Fruit fly (Drosophila melanogaster) whole organism, embryonic: Measurements from ENCODE around the gene dachs.
A peak's percentile ranks its signal among the peaks of the same experiment; 100 is the strongest.

Experiments used
- ATbp ChIP-seq: fragments of 200-800 bp; sonication (Bioruptor generic); optimal IDR thresholded peaks from 2 replicates; lab custom pipeline; 2017; ENCODE audit warnings: missing biosample characterization, mild to moderate bottlenecking, missing genetic modification characterization, missing genetic modification reagents
- Abd-B ChIP-seq: fragments of 200-800 bp; sonication (Bioruptor generic); optimal IDR thresholded peaks from 2 replicates; lab custom pipeline; 2018; ENCODE audit warnings: missing biosample characterization, mild to moderate bottlenecking, missing genetic modification characterization, moderate library complexity
- Bgb ChIP-seq: fragments of 200-800 bp; sonication (Bioruptor generic); IDR thresholded peaks from 2 replicates; pipeline ENCODE4 v1.3.6; 2022; ENCODE audit warnings: missing biosample characterization, missing genetic modification characterization; ENCODE audit not compliant: partially characterized antibody
- CG11085 ChIP-seq: fragments of 200-800 bp; sonication (Bioruptor generic); IDR thresholded peaks from 2 replicates; pipeline ENCODE4 v1.3.6; 2022; ENCODE audit warnings: missing biosample characterization, missing genetic modification characterization
- CG12391 ChIP-seq: fragments of 200-800 bp; sonication (Bioruptor generic); optimal IDR thresholded peaks from 3 replicates; lab custom pipeline; 2018; ENCODE audit warnings: missing biosample characterization, mild to moderate bottlenecking, missing genetic modification characterization, moderate library complexity
- CG13287 ChIP-seq: fragments of 200-800 bp; sonication (Bioruptor generic); IDR thresholded peaks from 2 replicates; pipeline ENCODE4 v1.3.6; 2022; ENCODE audit warnings: missing biosample characterization, missing genetic modification characterization; ENCODE audit not compliant: partially characterized antibody
- CG14860 ChIP-seq: fragments of 200-800 bp; sonication (Bioruptor generic); IDR thresholded peaks from 3 replicates; pipeline ENCODE4 v1.3.6; 2022; ENCODE audit warnings: missing biosample characterization, missing genetic modification characterization; ENCODE audit not compliant: partially characterized antibody
- CG15269 ChIP-seq: fragments of 200-800 bp; sonication (Bioruptor generic); optimal IDR thresholded peaks from 2 replicates; lab custom pipeline; 2018; ENCODE audit warnings: missing biosample characterization, mild to moderate bottlenecking, missing genetic modification characterization, moderate library complexity
- CG15601 ChIP-seq: fragments of 200-800 bp; sonication (Bioruptor generic); optimal IDR thresholded peaks from 3 replicates; lab custom pipeline; 2019; ENCODE audit warnings: missing biosample characterization, mild to moderate bottlenecking, missing genetic modification characterization, moderate library complexity
- CG15696 ChIP-seq: fragments of 200-800 bp; sonication (Bioruptor generic); optimal IDR thresholded peaks from 2 replicates; lab custom pipeline; 2019; ENCODE audit warnings: missing biosample characterization, mild to moderate bottlenecking, missing genetic modification characterization, moderate library complexity
- CG16813 ChIP-seq: fragments of 200-800 bp; sonication (Bioruptor generic); IDR thresholded peaks from 3 replicates; pipeline ENCODE4 v1.3.6; 2022; ENCODE audit warnings: missing biosample characterization, missing genetic modification characterization; ENCODE audit not compliant: partially characterized antibody
- CG17186 ChIP-seq: fragments of 200-800 bp; sonication (Bioruptor generic); optimal IDR thresholded peaks from 3 replicates; lab custom pipeline; 2017; ENCODE audit warnings: missing biosample characterization, missing genetic modification reagents, missing genetic modification characterization
- CG17361 ChIP-seq: fragments of 200-800 bp; sonication (Bioruptor generic); IDR thresholded peaks from 3 replicates; pipeline ENCODE4 v1.3.6; 2022; ENCODE audit warnings: missing biosample characterization, missing genetic modification characterization
- CG1832 ChIP-seq: fragments of 200-800 bp; sonication (Bioruptor generic); optimal IDR thresholded peaks from 2 replicates; lab custom pipeline; 2017; ENCODE audit warnings: missing biosample characterization, mild to moderate bottlenecking, missing genetic modification characterization, inconsistent platforms
- CG31388 ChIP-seq: fragments of 200-800 bp; sonication (Bioruptor generic); optimal IDR thresholded peaks from 2 replicates; lab custom pipeline; 2016; ENCODE audit warnings: missing biosample characterization, missing genetic modification characterization
- CG32767 ChIP-seq: fragments of 200-800 bp; sonication (Bioruptor generic); IDR thresholded peaks from 2 replicates; pipeline ENCODE4 v1.3.6; 2022; ENCODE audit warnings: missing biosample characterization, missing genetic modification characterization
- CG3847 ChIP-seq: fragments of 200-800 bp; sonication (Bioruptor generic); IDR thresholded peaks from 2 replicates; pipeline ENCODE4 v1.3.6; 2022; ENCODE audit warnings: missing biosample characterization, missing genetic modification characterization
- CG4282 ChIP-seq: fragments of 200-800 bp; sonication (Bioruptor generic); optimal IDR thresholded peaks from 2 replicates; lab custom pipeline; 2016; ENCODE audit warnings: missing biosample characterization, missing genetic modification characterization
- CG8478 ChIP-seq: fragments of >200 bp; optimal IDR thresholded peaks from 2 replicates; lab custom pipeline; 2018
- CG9609 ChIP-seq: fragments of 200-800 bp; sonication (Bioruptor generic); optimal IDR thresholded peaks from 3 replicates; lab custom pipeline; 2016; ENCODE audit warnings: missing biosample characterization, missing genetic modification characterization
- CG9932 ChIP-seq: fragments of 200-800 bp; sonication (Bioruptor generic); IDR thresholded peaks from 2 replicates; pipeline ENCODE4 v1.3.6; 2022; ENCODE audit warnings: missing biosample characterization, missing genetic modification characterization
- D19A ChIP-seq: fragments of 200-800 bp; optimal IDR thresholded peaks from 3 replicates; lab custom pipeline; 2019; ENCODE audit warnings: missing biosample characterization, mild to moderate bottlenecking, missing genetic modification characterization, moderate library complexity
- E2f1 ChIP-seq: fragments of 200-800 bp; sonication (Bioruptor generic); IDR thresholded peaks from 2 replicates; pipeline ENCODE4 v1.3.6; 2022; ENCODE audit warnings: missing biosample characterization, missing genetic modification characterization
- Ets97D ChIP-seq: fragments of 200-800 bp; sonication (Bioruptor generic); optimal IDR thresholded peaks from 3 replicates; lab custom pipeline; 2016; ENCODE audit warnings: missing biosample characterization, missing genetic modification characterization
- Fer2 ChIP-seq: fragments of 200-800 bp; sonication (Bioruptor generic); optimal IDR thresholded peaks from 2 replicates; lab custom pipeline; 2018; ENCODE audit warnings: missing biosample characterization, mild to moderate bottlenecking, missing genetic modification characterization, moderate library complexity
- HLH4C ChIP-seq: fragments of 200-800 bp; sonication (Bioruptor generic); IDR thresholded peaks from 3 replicates; pipeline ENCODE4 v1.3.6; 2022; ENCODE audit warnings: missing biosample characterization, missing genetic modification characterization; ENCODE audit not compliant: partially characterized antibody
- HLHmδ ChIP-seq: fragments of 200-800 bp; sonication (Bioruptor generic); optimal IDR thresholded peaks from 2 replicates; lab custom pipeline; 2018; ENCODE audit warnings: missing biosample characterization, mild to moderate bottlenecking, missing genetic modification characterization, moderate library complexity
- Hand ChIP-seq: fragments of 200-800 bp; sonication (Bioruptor generic); optimal IDR thresholded peaks from 2 replicates; lab custom pipeline; 2017; ENCODE audit warnings: mild to moderate bottlenecking, missing biosample characterization, missing genetic modification reagents, missing genetic modification characterization
- Hey ChIP-seq: fragments of 200-800 bp; sonication (Bioruptor generic); optimal IDR thresholded peaks from 3 replicates; lab custom pipeline; 2018; ENCODE audit warnings: missing biosample characterization, mild to moderate bottlenecking, missing genetic modification characterization
- MESR4 ChIP-seq: fragments of 200-800 bp; sonication (Bioruptor generic); optimal IDR thresholded peaks from 2 replicates; lab custom pipeline; 2018; ENCODE audit warnings: missing biosample characterization, mild to moderate bottlenecking, missing genetic modification characterization, moderate library complexity
- MTF-1 ChIP-seq: fragments of 200-800 bp; sonication (Bioruptor generic); optimal IDR thresholded peaks from 2 replicates; lab custom pipeline; 2018; ENCODE audit warnings: missing biosample characterization, mild to moderate bottlenecking, missing genetic modification characterization, borderline replicate concordance
- Max ChIP-seq: fragments of 200-800 bp; sonication (Bioruptor generic); optimal IDR thresholded peaks from 2 replicates; lab custom pipeline; 2016; ENCODE audit warnings: missing biosample characterization, mild to moderate bottlenecking, missing genetic modification characterization
- Ptx1 ChIP-seq: fragments of 200-800 bp; sonication (Bioruptor generic); IDR thresholded peaks from 2 replicates; pipeline ENCODE4 v1.3.6; 2022; ENCODE audit warnings: missing biosample characterization, missing genetic modification characterization
- Scr ChIP-seq: fragments of 200-800 bp; sonication (Bioruptor generic); IDR thresholded peaks from 2 replicates; pipeline ENCODE4 v1.3.6; 2022; ENCODE audit warnings: missing biosample characterization, missing genetic modification characterization; ENCODE audit not compliant: partially characterized antibody
- Sox100B ChIP-seq: fragments of 200-800 bp; sonication (Bioruptor generic); optimal IDR thresholded peaks from 3 replicates; lab custom pipeline; 2018; ENCODE audit warnings: missing biosample characterization, mild to moderate bottlenecking, missing genetic modification characterization
- Xbp1 ChIP-seq: fragments of 200-800 bp; sonication (Bioruptor generic); optimal IDR thresholded peaks from 3 replicates; lab custom pipeline; 2016; ENCODE audit warnings: missing biosample characterization, mild to moderate bottlenecking, missing genetic modification characterization
- btn ChIP-seq: fragments of 200-800 bp; sonication (Bioruptor generic); optimal IDR thresholded peaks from 2 replicates; lab custom pipeline; 2016; ENCODE audit warnings: missing biosample characterization, missing genetic modification characterization
- cwo ChIP-seq: fragments of 200-800 bp; sonication (Bioruptor generic); optimal IDR thresholded peaks from 3 replicates; lab custom pipeline; 2017; ENCODE audit warnings: missing biosample characterization, missing genetic modification characterization, mild to moderate bottlenecking, moderate library complexity, missing genetic modification reagents
- da ChIP-seq: fragments of 200-800 bp; sonication (Bioruptor generic); optimal IDR thresholded peaks from 2 replicates; lab custom pipeline; 2016; ENCODE audit warnings: missing biosample characterization, missing genetic modification characterization
- ems ChIP-seq: fragments of 200-800 bp; sonication (Bioruptor generic); optimal IDR thresholded peaks from 3 replicates; lab custom pipeline; 2016; ENCODE audit warnings: missing biosample characterization, missing genetic modification characterization
- esg ChIP-seq: fragments of 200-800 bp; sonication (Bioruptor generic); conservative IDR thresholded peaks from 2 replicates; pipeline ENCODE4 v1.3.6; 2022; ENCODE audit warnings: missing biosample characterization, missing genetic modification characterization
- fru ChIP-seq: fragments of >200 bp; optimal IDR thresholded peaks from 2 replicates; lab custom pipeline; 2017
- gcm ChIP-seq: fragments of 200-800 bp; sonication (Bioruptor generic); optimal IDR thresholded peaks from 2 replicates; lab custom pipeline; 2019; ENCODE audit warnings: missing biosample characterization, mild to moderate bottlenecking, missing genetic modification characterization, moderate library complexity
- grau ChIP-seq: fragments of 200-800 bp; optimal IDR thresholded peaks from 3 replicates; lab custom pipeline; 2019; ENCODE audit warnings: missing biosample characterization, mild to moderate bottlenecking, missing genetic modification characterization, moderate library complexity
- hbn ChIP-seq: fragments of 200-800 bp; sonication (Bioruptor generic); IDR thresholded peaks from 2 replicates; pipeline ENCODE4 v1.3.6; 2022; ENCODE audit warnings: missing biosample characterization, missing genetic modification characterization; ENCODE audit not compliant: partially characterized antibody
- kah ChIP-seq: fragments of 200-800 bp; sonication (Bioruptor generic); optimal IDR thresholded peaks from 2 replicates; lab custom pipeline; 2018; ENCODE audit warnings: missing biosample characterization, mild to moderate bottlenecking, missing genetic modification characterization
- onecut ChIP-seq: fragments of 200-800 bp; sonication (Bioruptor generic); IDR thresholded peaks from 2 replicates; pipeline ENCODE4 v1.3.6; 2022; ENCODE audit warnings: missing biosample characterization, missing genetic modification characterization
- run ChIP-seq: fragments of 200-800 bp; sonication (Bioruptor generic); optimal IDR thresholded peaks from 3 replicates; lab custom pipeline; 2018; ENCODE audit warnings: missing biosample characterization, mild to moderate bottlenecking, missing genetic modification characterization
- tgo ChIP-seq: fragments of 200-800 bp; sonication (Bioruptor generic); IDR thresholded peaks from 3 replicates; pipeline ENCODE4 v1.3.6; 2022; ENCODE audit warnings: missing biosample characterization, missing genetic modification characterization
- vvl ChIP-seq: fragments of 200-800 bp; sonication (Bioruptor generic); IDR thresholded peaks from 2 replicates; pipeline ENCODE4 v1.3.6; 2022; ENCODE audit warnings: missing biosample characterization, missing genetic modification characterization

dachs gene

DNA sequence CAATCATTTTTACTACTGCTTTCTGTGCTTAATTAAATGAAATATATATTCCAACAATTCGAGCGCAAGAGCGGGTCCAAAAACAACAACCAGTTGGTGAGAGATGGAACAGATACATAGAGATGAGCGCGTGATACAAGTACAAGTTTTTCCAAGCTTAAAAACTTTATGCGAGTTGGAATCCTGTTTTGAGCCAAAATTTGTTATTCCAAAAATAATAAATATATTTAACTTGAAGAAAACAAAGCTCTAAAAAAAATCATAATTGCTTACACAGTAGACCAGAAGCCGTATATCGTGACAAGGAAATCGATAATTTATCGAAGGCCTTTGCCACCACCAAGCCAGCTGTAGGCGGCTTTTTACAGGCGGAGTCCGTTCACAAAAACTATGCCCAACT is 48.1 kb downstream of the dachs start, which contains the start of the genes CG13097 and PIG-U (continued):
- TF ChIP-seq Scr (GFP tag; lab: Robert Waterston, UW): peak; percentile 96
- peak; percentile 91 for TF ChIP-seq CG12391 (tag; lab: Kevin White, UChicago)
- peak; percentile 59 for TF ChIP-seq kah
- TF ChIP-seq CG1832 (GFP tag; lab: Kevin White, UChicago): no peak
- peak; percentile 83 for TF ChIP-seq CG3847 (GFP tag; lab: Robert Waterston, UW)
- peak; percentile 88 for TF ChIP-seq ems
- TF ChIP-seq Hey (tag; lab: Kevin White, UChicago): no peak
- peak; percentile 3 for TF ChIP-seq MESR4 (GFP tag; lab: Kevin White, UChicago)
- TF ChIP-seq Abd-B (GFP tag; lab: Kevin White, UChicago): peak; percentile 64
- TF ChIP-seq CG9609: peak; percentile 78
- TF ChIP-seq CG17361: peak; percentile 80
- peak; percentile 26 for TF ChIP-seq CG17186
- TF ChIP-seq gcm: no peak
- TF ChIP-seq CG15696: peak; percentile 83
- peak; percentile 76 for TF ChIP-seq Fer2 (tag; lab: Kevin White, UChicago)
- peak; percentile 83 for TF ChIP-seq tgo (GFP tag; lab: Robert Waterston, UW)
- peak; percentile 72 for TF ChIP-seq esg (GFP tag; lab: Robert Waterston, UW)
- peak; percentile 98 for TF ChIP-seq CG13287
- TF ChIP-seq CG31388 (GFP tag; lab: Kevin White, UChicago): peak; percentile 49
- peak; percentile 77 for TF ChIP-seq grau (tag; lab: Kevin White, UChicago)
- TF ChIP-seq CG11085: peak; percentile 28; the same call in 1 of the 2 replicates
- no peak for TF ChIP-seq CG15269
- TF ChIP-seq run (tag; lab: Kevin White, UChicago): peak; percentile 24
- TF ChIP-seq hbn (GFP tag; lab: Robert Waterston, UW): peak; percentile 96
- peak; percentile 88 for TF ChIP-seq Ptx1
- peak; percentile 70 for TF ChIP-seq cwo (GFP tag; lab: Kevin White, UChicago)
- no peak for TF ChIP-seq fru (lab: Kevin White, UChicago)
- TF ChIP-seq onecut (GFP tag; lab: Robert Waterston, UW): peak; percentile 51
- TF ChIP-seq CG4282 (GFP tag; lab: Kevin White, UChicago): no peak
- peak; percentile 71 for TF ChIP-seq CG15601 (tag; lab: Kevin White, UChicago)
- TF ChIP-seq Sox100B (GFP tag; lab: Kevin White, UChicago): no peak
- TF ChIP-seq da (GFP tag; lab: Kevin White, UChicago): peak; percentile 39
- no peak for TF ChIP-seq D19A (tag; lab: Kevin White, UChicago)
- TF ChIP-seq CG9932 (GFP tag; lab: Robert Waterston, UW): peak; percentile 92
- peak; percentile 86 for TF ChIP-seq HLH4C (GFP tag; lab: Robert Waterston, UW)
- peak; percentile 90 for TF ChIP-seq Max (GFP tag; lab: Kevin White, UChicago)
- TF ChIP-seq Xbp1 (GFP tag; lab: Kevin White, UChicago): peak; percentile 87
- peak; percentile 84 for TF ChIP-seq vvl (GFP tag; lab: Robert Waterston, UW)
- no peak for TF ChIP-seq HLHmδ (GFP tag; lab: Kevin White, UChicago)
- peak; percentile 85 for TF ChIP-seq Bgb (GFP tag; lab: Robert Waterston, UW)
- TF ChIP-seq E2f1 (GFP tag; lab: Robert Waterston, UW): peak; percentile 78
- TF ChIP-seq CG16813 (GFP tag; lab: Robert Waterston, UW): peak; percentile 94
- TF ChIP-seq ATbp (GFP tag; lab: Kevin White, UChicago): no peak
- TF ChIP-seq CG8478 (lab: Kevin White, UChicago): no peak
- TF ChIP-seq MTF-1 (GFP tag; lab: Kevin White, UChicago): no peak
- TF ChIP-seq Hand (GFP tag; lab: Kevin White, UChicago): peak; percentile 59
- TF ChIP-seq CG14860 (GFP tag; lab: Robert Waterston, UW): peak; percentile 88
- peak; percentile 78 for TF ChIP-seq Ets97D (GFP tag; lab: Kevin White, UChicago)
- peak; percentile 14 for TF ChIP-seq btn
- peak; percentile 57; the same call in 1 of the 2 replicates for TF ChIP-seq CG32767 (GFP tag; lab: Robert Waterston, UW)
